Worm (Caenorhabditis elegans) whole organism, young adult: Measurements from ENCODE around the gene F26G1.5.

Experiments used
- D2030.7 ChIP-seq: fragments of 200-800 bp; sonication (Bioruptor generic); IDR thresholded peaks from 2 replicates; pipeline ENCODE4 v1.3.6; 2022; ENCODE audit warnings: missing genetic modification reagents, missing genetic modification characterization, missing compliant biosample characterization
- F23B12.7 ChIP-seq: sonication (generic microtip); optimal IDR thresholded peaks from 2 replicates; lab custom pipeline; 2017; ENCODE audit warnings: missing genetic modification characterization, mild to moderate bottlenecking, missing compliant biosample characterization, antibody characterized with exemption, moderate library complexity; ENCODE audit not compliant: insufficient read depth
- F37B4.10 ChIP-seq: fragments of 200-800 bp; sonication (Bioruptor generic); IDR thresholded peaks from 2 replicates; pipeline ENCODE4 v1.3.6; 2022; ENCODE audit warnings: missing genetic modification characterization, missing compliant biosample characterization
- F55B11.4 ChIP-seq: sonication (generic microtip); optimal IDR thresholded peaks from 2 replicates; lab custom pipeline; 2016; ENCODE audit warnings: missing compliant biosample characterization, missing genetic modification characterization, borderline replicate concordance; ENCODE audit not compliant: insufficient read depth
- K11D2.4 ChIP-seq: fragments of 200-800 bp; sonication (Bioruptor generic); IDR thresholded peaks from 2 replicates; pipeline ENCODE4 v1.3.6; 2022; ENCODE audit warnings: missing genetic modification reagents, missing genetic modification characterization, missing compliant biosample characterization
- Y56A3A.18 ChIP-seq: fragments of 200-800 bp; sonication (Bioruptor generic); IDR thresholded peaks from 2 replicates; pipeline ENCODE4 v1.3.6; 2022; ENCODE audit warnings: missing genetic modification reagents, missing genetic modification characterization, missing compliant biosample characterization
- ZK185.1 ChIP-seq: sonication (generic microtip); optimal IDR thresholded peaks from 2 replicates; lab custom pipeline; 2016; ENCODE audit warnings: mild to moderate bottlenecking, missing genetic modification characterization, missing compliant biosample characterization; ENCODE audit not compliant: poor library complexity, severe bottlenecking
- attf-6 ChIP-seq: fragments of 200-800 bp; sonication (Bioruptor generic); IDR thresholded peaks from 2 replicates; pipeline ENCODE4 v1.3.6; 2022; ENCODE audit warnings: missing genetic modification reagents, missing genetic modification characterization, missing compliant biosample characterization
- bed-1 ChIP-seq: fragments of 200-800 bp; sonication (Bioruptor generic); IDR thresholded peaks from 2 replicates; pipeline ENCODE4 v1.3.6; 2022; ENCODE audit warnings: missing genetic modification reagents, missing genetic modification characterization, missing compliant biosample characterization
- ceh-27 ChIP-seq: fragments of 200-800 bp; sonication (Bioruptor generic); optimal IDR thresholded peaks from 2 replicates; lab custom pipeline; 2018; ENCODE audit warnings: mild to moderate bottlenecking, missing genetic modification characterization, moderate library complexity, missing compliant biosample characterization
- ceh-91 ChIP-seq: fragments of 200-800 bp; sonication (Bioruptor generic); IDR thresholded peaks from 2 replicates; pipeline ENCODE4 v1.3.6; 2022; ENCODE audit warnings: missing genetic modification reagents, missing genetic modification characterization, missing compliant biosample characterization
- chd-7 ChIP-seq: sonication (generic microtip); optimal IDR thresholded peaks from 2 replicates; lab custom pipeline; 2016; ENCODE audit warnings: mild to moderate bottlenecking, missing genetic modification characterization, moderate library complexity, missing compliant biosample characterization
- dox-1 ChIP-seq: fragments of 200-800 bp; sonication (Bioruptor generic); IDR thresholded peaks from 2 replicates; pipeline ENCODE4 v1.3.6; 2022; ENCODE audit warnings: missing genetic modification reagents, missing genetic modification characterization, missing compliant biosample characterization
- egl-18 ChIP-seq: fragments of 200-800 bp; sonication (Bioruptor generic); IDR thresholded peaks from 2 replicates; pipeline ENCODE4 v1.3.6; 2022; ENCODE audit warnings: missing genetic modification reagents, missing genetic modification characterization, missing compliant biosample characterization
- ekl-4 ChIP-seq: fragments of 200-800 bp; sonication (Bioruptor generic); IDR thresholded peaks from 2 replicates; pipeline ENCODE4 v1.3.6; 2022; ENCODE audit warnings: missing genetic modification reagents, missing genetic modification characterization, missing compliant biosample characterization
- him-1 ChIP-seq: sonication (generic microtip); optimal IDR thresholded peaks from 2 replicates; lab custom pipeline; 2016; ENCODE audit warnings: missing genotype, missing genetic modification reagents, missing genetic modification characterization, missing compliant biosample characterization
- lag-1 ChIP-seq: fragments of 200-800 bp; sonication (Bioruptor generic); IDR thresholded peaks from 2 replicates; pipeline ENCODE4 v1.3.6; 2022; ENCODE audit warnings: missing genetic modification reagents, missing genetic modification characterization, missing compliant biosample characterization
- let-526 ChIP-seq: fragments of 200-800 bp; sonication (Bioruptor generic); IDR thresholded peaks from 2 replicates; pipeline ENCODE4 v1.3.6; 2022; ENCODE audit warnings: missing genetic modification reagents, missing genetic modification characterization, missing compliant biosample characterization
- lin-26 ChIP-seq: fragments of 200-800 bp; sonication (Bioruptor generic); IDR thresholded peaks from 2 replicates; pipeline ENCODE4 v1.3.6; 2022; ENCODE audit warnings: missing genetic modification reagents, missing genetic modification characterization, missing compliant biosample characterization
- lin-35 ChIP-seq, 3 experiments: fragments of 150-350 bp in 2 of 3; sonication (generic microtip) in 1 of 3; optimal IDR thresholded peaks; 2 replicates each; lab custom pipeline; 2014 to 2018; ENCODE audit warnings: missing biosample characterization in 3 of 3, missing genetic modification characterization in 3 of 3, missing genetic modification reagents in 3 of 3
- lsy-27 ChIP-seq: sonication (generic microtip); optimal IDR thresholded peaks from 2 replicates; lab custom pipeline; 2017; ENCODE audit warnings: missing genetic modification characterization, mild to moderate bottlenecking, missing compliant biosample characterization, antibody characterized with exemption, missing genotype, borderline replicate concordance; ENCODE audit not compliant: insufficient read depth
- madf-6 ChIP-seq: fragments of 200-800 bp; sonication (Bioruptor generic); IDR thresholded peaks from 2 replicates; pipeline ENCODE4 v1.3.6; 2022; ENCODE audit warnings: missing genetic modification reagents, missing genetic modification characterization, missing compliant biosample characterization
- mxl-1 ChIP-seq: sonication (generic microtip); optimal IDR thresholded peaks from 2 replicates; lab custom pipeline; 2016; ENCODE audit warnings: missing genetic modification characterization, missing compliant biosample characterization
- nhr-120 ChIP-seq: fragments of 200-800 bp; sonication (Bioruptor generic); IDR thresholded peaks from 2 replicates; pipeline ENCODE4 v1.3.6; 2022; ENCODE audit warnings: missing genetic modification characterization, missing compliant biosample characterization
- nhr-179 ChIP-seq: sonication (generic microtip); optimal IDR thresholded peaks from 2 replicates; lab custom pipeline; 2016; ENCODE audit warnings: mild to moderate bottlenecking, missing genetic modification characterization, missing compliant biosample characterization
- nhr-27 ChIP-seq: fragments of 200-800 bp; sonication (Bioruptor generic); optimal IDR thresholded peaks from 2 replicates; lab custom pipeline; 2018; ENCODE audit warnings: mild to moderate bottlenecking, missing genetic modification characterization, moderate library complexity, missing compliant biosample characterization
- nhr-80 ChIP-seq: sonication (generic microtip); optimal IDR thresholded peaks from 2 replicates; lab custom pipeline; 2016; ENCODE audit warnings: missing genetic modification characterization, missing compliant biosample characterization
- repo-1 ChIP-seq: sonication (generic microtip); optimal IDR thresholded peaks from 2 replicates; lab custom pipeline; 2017; ENCODE audit warnings: mild to moderate bottlenecking, missing genetic modification characterization, missing compliant biosample characterization
- sdz-38 ChIP-seq: sonication (generic microtip); optimal IDR thresholded peaks from 2 replicates; lab custom pipeline; 2016; ENCODE audit warnings: missing genotype, missing genetic modification characterization, missing compliant biosample characterization
- sptf-2 ChIP-seq: fragments of 200-800 bp; sonication (Bioruptor generic); optimal IDR thresholded peaks from 2 replicates; lab custom pipeline; 2018; ENCODE audit warnings: mild to moderate bottlenecking, missing genetic modification characterization, missing compliant biosample characterization
- tbx-9 ChIP-seq: sonication (generic microtip); optimal IDR thresholded peaks from 2 replicates; lab custom pipeline; 2016; ENCODE audit warnings: borderline replicate concordance, missing genetic modification characterization, inconsistent platforms, missing compliant biosample characterization
- unc-62 ChIP-seq: fragments of 150-350 bp; optimal IDR thresholded peaks from 2 replicates; lab custom pipeline; 2014; ENCODE audit warnings: missing biosample characterization, missing genetic modification reagents, missing genetic modification characterization
- xnd-1 ChIP-seq: sonication (generic microtip); optimal IDR thresholded peaks from 2 replicates; lab custom pipeline; 2016; ENCODE audit warnings: missing genotype, missing genetic modification reagents, missing genetic modification characterization, missing compliant biosample characterization
- zim-3 ChIP-seq: sonication (generic microtip); optimal IDR thresholded peaks from 2 replicates; lab custom pipeline; 2017; ENCODE audit warnings: mild to moderate bottlenecking, missing genetic modification characterization, moderate library complexity, missing compliant biosample characterization
- ztf-22 ChIP-seq: fragments of 200-800 bp; sonication (Bioruptor generic); optimal IDR thresholded peaks from 2 replicates; lab custom pipeline; 2018; ENCODE audit warnings: mild to moderate bottlenecking, missing genetic modification characterization, moderate library complexity, missing compliant biosample characterization
- ztf-28 ChIP-seq: fragments of 200-800 bp; sonication (Bioruptor generic); IDR thresholded peaks from 2 replicates; pipeline ENCODE4 v1.3.6; 2022; ENCODE audit warnings: missing genetic modification reagents, missing genetic modification characterization, missing compliant biosample characterization
- ztf-3 ChIP-seq: fragments of 200-800 bp; sonication (Bioruptor generic); optimal IDR thresholded peaks from 2 replicates; lab custom pipeline; 2018; ENCODE audit warnings: mild to moderate bottlenecking, missing genetic modification characterization, missing compliant biosample characterization

F26G1.5 gene

DNA sequence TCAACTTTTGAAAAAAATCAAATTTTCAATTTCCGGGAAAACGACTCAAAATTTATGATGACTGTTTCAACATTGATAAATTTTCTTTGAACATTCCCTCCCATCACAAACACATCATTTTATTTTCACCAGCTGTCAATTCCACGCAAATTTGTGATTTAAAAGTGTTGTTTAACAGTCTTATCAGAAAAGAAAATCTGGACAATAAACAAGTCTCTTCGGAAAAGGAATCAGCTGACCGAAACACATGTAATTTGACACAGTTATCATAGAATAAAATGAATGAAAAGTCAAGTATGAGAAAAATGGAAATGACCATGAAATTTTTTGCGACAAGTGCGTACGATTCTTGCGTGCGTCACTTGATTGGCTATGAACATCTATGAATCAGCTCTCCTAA lies 2.1 kb downstream of the F26G1.5 start (continued):
- TF ChIP-seq nhr-120 (GFP tag; lab: Robert Waterston, UW) (no peak), nhr-179 (tag; lab: Kevin White, UChicago) (no peak), lin-35 (GFP tag; optimal IDR thresholded peaks at IDR 0.05; lab: Kevin White, UChicago) (no peak), mxl-1 (tag; lab: Kevin White, UChicago) (no peak), ZK185.1 (tag; lab: Kevin White, UChicago) (no peak), nhr-27 (tag; lab: Kevin White, UChicago) (no peak), nhr-80 (peak; percentile 85), repo-1 (tag; lab: Kevin White, UChicago) (no peak), him-1 (no peak), unc-62 (GFP tag; lab: Kevin White, UChicago) (peak; percentile 96), ztf-3 (GFP tag; lab: Kevin White, UChicago) (no peak), sdz-38 (tag; lab: Kevin White, UChicago) (no peak), ceh-27 (GFP tag; lab: Kevin White, UChicago) (no peak), lsy-27 (tag; lab: Kevin White, UChicago) (no peak), K11D2.4 (GFP tag; lab: Robert Waterston, UW) (no peak), xnd-1 (tag; lab: Kevin White, UChicago) (no peak), D2030.7 (GFP tag; lab: Robert Waterston, UW) (no peak), madf-6 (GFP tag; lab: Robert Waterston, UW) (no peak), F23B12.7 (tag; lab: Kevin White, UChicago) (no peak), dox-1 (GFP tag; lab: Robert Waterston, UW) (peak; percentile 26; the same call in 1 of the 2 replicates), lag-1 (GFP tag; lab: Robert Waterston, UW) (no peak), Y56A3A.18 (GFP tag; lab: Robert Waterston, UW) (no peak), let-526 (GFP tag; lab: Robert Waterston, UW) (no peak), ztf-28 (no peak), egl-18 (no peak)

DNA sequence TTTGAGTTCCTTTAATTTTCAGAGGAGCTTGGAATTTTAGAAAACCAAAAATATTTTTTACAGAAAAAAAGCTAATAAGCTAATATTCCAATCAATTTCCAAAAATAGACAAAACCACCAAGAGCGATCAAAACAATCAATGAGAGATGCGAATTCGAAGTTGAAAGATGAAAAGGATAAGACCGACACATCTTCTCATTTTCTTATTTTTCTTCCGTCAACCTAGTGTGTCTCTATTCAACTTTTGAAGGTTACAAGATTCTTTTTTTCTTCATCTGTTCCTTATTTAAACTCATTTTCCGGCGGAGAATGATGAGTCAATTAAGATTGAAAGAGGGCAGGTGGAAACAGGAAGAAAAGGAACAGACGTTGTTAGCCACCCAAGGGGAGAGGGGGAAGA lies 3.6 kb downstream of the F26G1.5 start:
- no peak for TF ChIP-seq bed-1
- no peak for TF ChIP-seq sdz-38 (tag; lab: Kevin White, UChicago)
- TF ChIP-seq chd-7: no peak
- TF ChIP-seq Y56A3A.18 (GFP tag; lab: Robert Waterston, UW): no peak

DNA sequence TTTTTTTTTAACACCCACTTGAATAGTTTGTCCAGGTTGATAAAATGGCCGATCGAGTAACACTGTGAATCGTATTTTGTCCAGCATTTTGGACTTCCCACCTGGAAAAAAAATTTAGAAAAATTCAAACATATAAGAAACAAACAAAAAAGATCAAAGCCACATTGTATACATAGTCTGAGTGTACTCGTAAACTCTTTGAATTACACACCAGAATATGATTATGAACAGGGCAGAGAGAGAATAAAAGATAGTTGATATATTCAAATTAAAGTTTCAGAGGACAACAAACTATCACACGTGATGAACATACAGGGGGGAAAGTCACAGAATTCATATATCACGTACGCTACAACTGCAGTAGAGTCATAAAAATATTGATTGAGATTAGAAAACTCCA lies 4.9 kb downstream of the F26G1.5 start, which contains the start of gene ttm-2:
Gene ttm-2, minus strand, starts transcription at position 101 of the 400 bp plus-strand sequence.
- TF ChIP-seq F37B4.10 (GFP tag; lab: Robert Waterston, UW): no peak
- no peak for TF ChIP-seq ekl-4 (GFP tag; lab: Robert Waterston, UW)
- TF ChIP-seq tbx-9: no peak
- TF ChIP-seq ceh-91 (GFP tag; lab: Robert Waterston, UW): no peak
- TF ChIP-seq attf-6 (GFP tag; lab: Robert Waterston, UW): no peak
- no peak for TF ChIP-seq sptf-2 (GFP tag; lab: Kevin White, UChicago)
- TF ChIP-seq bed-1: no peak
- TF ChIP-seq zim-3 (tag; lab: Kevin White, UChicago): no peak
- no peak for TF ChIP-seq F55B11.4 (tag; lab: Kevin White, UChicago)
- no peak for TF ChIP-seq lin-26
- no peak for TF ChIP-seq ztf-22 (GFP tag; lab: Kevin White, UChicago)
